Worm (Caenorhabditis elegans): Measurements from ENCODE around the gene hmit-1.3.

DNA sequence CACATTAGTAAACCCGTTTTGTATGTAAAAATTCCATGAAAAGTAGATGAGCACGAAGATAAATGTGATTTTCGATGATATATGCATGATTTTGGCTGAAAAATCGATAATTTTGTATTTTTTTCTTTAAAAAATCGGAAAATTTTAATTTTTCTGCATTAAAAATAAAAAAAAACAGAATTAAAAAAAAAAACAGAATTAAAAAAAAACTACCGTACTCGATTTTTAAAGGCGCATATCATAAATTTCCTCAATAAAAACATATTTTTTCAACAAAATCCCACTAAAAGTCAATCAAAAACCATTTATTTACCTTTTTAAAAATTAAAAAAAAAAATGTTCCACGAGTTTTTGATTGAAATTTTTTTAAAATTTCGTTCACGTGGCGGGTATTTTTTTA, 26.3 kb downstream of the hmit-1.3 start, which contains the start of gene gly-14:
- TF ChIP-seq sea-1 (GFP tag; conservative IDR thresholded peaks at IDR 0.05) (no peak), ama-1 (optimal IDR thresholded peaks at IDR 0.05) (no peak), ets-7 (tag; optimal IDR thresholded peaks at IDR 0.05) (no peak), scrt-1 (GFP tag; IDR thresholded peaks at IDR 0.05) (no peak), ceh-36 (tag; optimal IDR thresholded peaks at IDR 0.05) (no peak), ceh-13 (GFP tag; optimal IDR thresholded peaks at IDR 0.05) (no peak), flt-1 (GFP tag; IDR thresholded peaks at IDR 0.05) (no peak)
